Worm (Caenorhabditis elegans) whole organism, midembryonic: ENCODE results near the gene cdc-48.2.

ENCODE experiments used
- T22C8.4 ChIP-seq: fragments of 200-800 bp; sonication (Bioruptor generic); IDR thresholded peaks from 2 replicates; pipeline ENCODE4 v1.3.6; 2022; ENCODE audit warnings: missing genetic modification characterization, missing compliant biosample characterization
- flt-1 ChIP-seq: fragments of 200-800 bp; sonication (Bioruptor generic); IDR thresholded peaks from 2 replicates; pipeline ENCODE4 v1.3.6; 2022; ENCODE audit warnings: missing genetic modification characterization, missing compliant biosample characterization
- klf-2 ChIP-seq: fragments of 200-800 bp; sonication (Bioruptor generic); conservative IDR thresholded peaks from 2 replicates; pipeline ENCODE4 v1.3.6; 2022; ENCODE audit warnings: missing genetic modification reagents, missing genetic modification characterization, missing compliant biosample characterization
- med-1 ChIP-seq: sonication (generic microtip); optimal IDR thresholded peaks from 2 replicates; lab custom pipeline; 2017; ENCODE audit warnings: missing genetic modification characterization, mild to moderate bottlenecking, missing compliant biosample characterization, antibody characterized with exemption, missing genetic modification reagents; ENCODE audit not compliant: insufficient read depth
- tab-1 ChIP-seq: fragments of 200-800 bp; sonication (Bioruptor generic); IDR thresholded peaks from 2 replicates; pipeline ENCODE4 v1.3.6; 2022; ENCODE audit warnings: missing genetic modification characterization, missing compliant biosample characterization

- TF ChIP-seq flt-1 (GFP tag; lab: Robert Waterston, UW) (no peak), tab-1 (GFP tag; lab: Robert Waterston, UW) (no peak), T22C8.4 (GFP tag; lab: Robert Waterston, UW) (no peak), klf-2 (GFP tag; lab: Robert Waterston, UW) (no peak), med-1 (GFP tag; lab: Kevin White, UChicago) (no peak)
These were observed 52.2 kb downstream of the cdc-48.2 start, which contains the start of gene T05C12.8 for ce11 chrII:8190455-8190854.
